Fruit fly (Drosophila melanogaster) whole organism, embryonic: ENCODE results near the gene eIF3g2.

Experiments used
- CG1024 ChIP-seq: fragments of 200-800 bp; sonication (Bioruptor generic); IDR thresholded peaks from 2 replicates; pipeline ENCODE4 v1.3.6; 2022; ENCODE audit warnings: missing biosample characterization, missing genetic modification characterization
- CG11504 ChIP-seq: fragments of 200-800 bp; sonication (Bioruptor generic); optimal IDR thresholded peaks from 3 replicates; lab custom pipeline; 2019; ENCODE audit warnings: missing biosample characterization, mild to moderate bottlenecking, missing genetic modification characterization, moderate library complexity
- CG12659 ChIP-seq: fragments of 200-800 bp; sonication (Bioruptor generic); optimal IDR thresholded peaks from 3 replicates; lab custom pipeline; 2017; ENCODE audit warnings: mild to moderate bottlenecking, missing biosample characterization, missing genetic modification reagents, missing genetic modification characterization
- CG13424 ChIP-seq: fragments of 200-800 bp; sonication (Bioruptor generic); optimal IDR thresholded peaks from 2 replicates; lab custom pipeline; 2019; ENCODE audit warnings: missing biosample characterization, mild to moderate bottlenecking, missing genetic modification characterization, moderate library complexity
- CG14441 ChIP-seq: fragments of 200-800 bp; sonication (Bioruptor generic); IDR thresholded peaks from 2 replicates; pipeline ENCODE4 v1.3.6; 2022; ENCODE audit warnings: missing biosample characterization, missing genetic modification characterization
- CG14667 ChIP-seq: fragments of 200-800 bp; sonication (Bioruptor generic); IDR thresholded peaks from 2 replicates; pipeline ENCODE4 v1.3.6; 2022; ENCODE audit warnings: missing biosample characterization, missing genetic modification characterization
- CG15269 ChIP-seq: fragments of 200-800 bp; sonication (Bioruptor generic); optimal IDR thresholded peaks from 2 replicates; lab custom pipeline; 2018; ENCODE audit warnings: missing biosample characterization, mild to moderate bottlenecking, missing genetic modification characterization, moderate library complexity
- CG2120 ChIP-seq: fragments of 200-800 bp; sonication (Bioruptor generic); optimal IDR thresholded peaks from 3 replicates; lab custom pipeline; 2016; ENCODE audit warnings: missing biosample characterization, missing genetic modification characterization
- CG2202 ChIP-seq: fragments of 200-800 bp; sonication (Bioruptor generic); optimal IDR thresholded peaks from 2 replicates; lab custom pipeline; 2018; ENCODE audit warnings: missing biosample characterization, mild to moderate bottlenecking, missing genetic modification characterization
- CG2678 ChIP-seq: fragments of 200-800 bp; sonication (Bioruptor generic); optimal IDR thresholded peaks from 3 replicates; lab custom pipeline; 2019; ENCODE audit warnings: missing biosample characterization, mild to moderate bottlenecking, missing genetic modification characterization, moderate library complexity
- CG2889 ChIP-seq: fragments of 200-800 bp; sonication (Bioruptor generic); IDR thresholded peaks from 3 replicates; pipeline ENCODE4 v1.3.6; 2022; ENCODE audit warnings: missing biosample characterization, missing genetic modification characterization
- CG3995 ChIP-seq: fragments of 200-800 bp; sonication (Bioruptor generic); optimal IDR thresholded peaks from 3 replicates; lab custom pipeline; 2016; ENCODE audit warnings: missing biosample characterization, missing genetic modification characterization
- CG42726 ChIP-seq: fragments of 200-800 bp; sonication (Bioruptor generic); IDR thresholded peaks from 2 replicates; pipeline ENCODE4 v1.3.6; 2022; ENCODE audit warnings: missing biosample characterization, missing genetic modification characterization; ENCODE audit not compliant: partially characterized antibody
- CG6689 ChIP-seq: fragments of 200-800 bp; sonication (Bioruptor generic); IDR thresholded peaks from 2 replicates; pipeline ENCODE4 v1.3.6; 2022; ENCODE audit warnings: missing biosample characterization, missing genetic modification characterization
- CG7556 ChIP-seq: fragments of 200-800 bp; sonication (Bioruptor generic); optimal IDR thresholded peaks from 2 replicates; lab custom pipeline; 2017; ENCODE audit warnings: missing biosample characterization, mild to moderate bottlenecking, missing genetic modification characterization
- CG7839 ChIP-seq: fragments of 200-800 bp; sonication (Bioruptor generic); optimal IDR thresholded peaks from 3 replicates; lab custom pipeline; 2018; ENCODE audit warnings: missing biosample characterization, mild to moderate bottlenecking, missing genetic modification characterization, moderate library complexity
- CoRest ChIP-seq: fragments of 200-800 bp; sonication (Bioruptor generic); optimal IDR thresholded peaks from 3 replicates; lab custom pipeline; 2018; ENCODE audit warnings: missing biosample characterization, mild to moderate bottlenecking, missing genetic modification characterization, moderate library complexity
- Dip2 ChIP-seq: fragments of 200-800 bp; sonication (Bioruptor generic); IDR thresholded peaks from 2 replicates; pipeline ENCODE4 v1.3.6; 2022; ENCODE audit warnings: missing biosample characterization, missing genetic modification characterization
- GATAe ChIP-seq: fragments of 200-800 bp; sonication (Bioruptor generic); conservative IDR thresholded peaks from 2 replicates; pipeline ENCODE4 v1.3.6; 2022; ENCODE audit warnings: missing biosample characterization, missing genetic modification characterization
- HmgD ChIP-seq: fragments of 200-800 bp; sonication (Bioruptor generic); optimal IDR thresholded peaks from 3 replicates; lab custom pipeline; 2016; ENCODE audit warnings: missing biosample characterization, missing genetic modification characterization
- Hmr ChIP-seq: fragments of 200-800 bp; sonication (Bioruptor generic); optimal IDR thresholded peaks from 3 replicates; lab custom pipeline; 2017; ENCODE audit warnings: mild to moderate bottlenecking, missing biosample characterization, missing genetic modification reagents, missing genetic modification characterization
- Hr51 ChIP-seq, 2 experiments: fragments of 200-800 bp; sonication (Bioruptor generic); optimal IDR thresholded peaks; 2 replicates in 1 of 2; 3 replicates in 1 of 2; lab custom pipeline; 2016 to 2018; ENCODE audit warnings: missing biosample characterization in 2 of 2, missing genetic modification characterization in 2 of 2, mild to moderate bottlenecking in 1 of 2, moderate library complexity in 1 of 2
- Hsf ChIP-seq: fragments of 200-800 bp; sonication (Bioruptor generic); optimal IDR thresholded peaks from 3 replicates; lab custom pipeline; 2016; ENCODE audit warnings: missing biosample characterization, missing genetic modification characterization
- MTF-1 ChIP-seq: fragments of 200-800 bp; sonication (Bioruptor generic); optimal IDR thresholded peaks from 2 replicates; lab custom pipeline; 2018; ENCODE audit warnings: missing biosample characterization, mild to moderate bottlenecking, missing genetic modification characterization, borderline replicate concordance
- Oaz ChIP-seq: fragments of 200-800 bp; sonication (Bioruptor generic); IDR thresholded peaks from 2 replicates; pipeline ENCODE4 v1.3.6; 2022; ENCODE audit warnings: missing biosample characterization, missing genetic modification characterization
- Sox100B ChIP-seq: fragments of 200-800 bp; sonication (Bioruptor generic); optimal IDR thresholded peaks from 3 replicates; lab custom pipeline; 2018; ENCODE audit warnings: missing biosample characterization, mild to moderate bottlenecking, missing genetic modification characterization
- Sox102F ChIP-seq: fragments of 200-800 bp; sonication (Bioruptor generic); optimal IDR thresholded peaks from 2 replicates; lab custom pipeline; 2018; ENCODE audit warnings: missing biosample characterization, mild to moderate bottlenecking, missing genetic modification characterization, moderate library complexity
- ap ChIP-seq: fragments of 200-800 bp; sonication (Bioruptor generic); IDR thresholded peaks from 2 replicates; pipeline ENCODE4 v1.3.6; 2022; ENCODE audit warnings: missing biosample characterization, missing genetic modification characterization
- bbx ChIP-seq: fragments of 200-800 bp; sonication (Bioruptor generic); IDR thresholded peaks from 2 replicates; pipeline ENCODE4 v1.3.6; 2022; ENCODE audit warnings: missing biosample characterization, missing genetic modification characterization; ENCODE audit not compliant: partially characterized antibody
- cas ChIP-seq: fragments of 200-800 bp; sonication (Bioruptor generic); IDR thresholded peaks from 2 replicates; pipeline ENCODE4 v1.3.6; 2022; ENCODE audit warnings: missing biosample characterization, missing genetic modification characterization
- dmrt99B ChIP-seq: fragments of 200-800 bp; sonication (Bioruptor generic); optimal IDR thresholded peaks from 2 replicates; lab custom pipeline; 2018; ENCODE audit warnings: missing biosample characterization, mild to moderate bottlenecking, missing genetic modification characterization, moderate library complexity
- fd96Cb ChIP-seq: fragments of 200-800 bp; sonication (Bioruptor generic); optimal IDR thresholded peaks from 2 replicates; lab custom pipeline; 2018; ENCODE audit warnings: missing biosample characterization, mild to moderate bottlenecking, missing genetic modification characterization, moderate library complexity
- gem ChIP-seq: fragments of 200-800 bp; sonication (Bioruptor generic); optimal IDR thresholded peaks from 2 replicates; lab custom pipeline; 2019; ENCODE audit warnings: missing biosample characterization, mild to moderate bottlenecking, missing genetic modification characterization, moderate library complexity
- hkb ChIP-seq, 2 experiments: fragments of 200-800 bp in 1 of 2; fragments of >200 bp in 1 of 2; sonication (Bioruptor generic) in 1 of 2; IDR thresholded peaks in 1 of 2; optimal IDR thresholded peaks in 1 of 2; 2 replicates each; pipeline versions ENCODE4 v1.3.6 to Lab custom; 2017 to 2022; ENCODE audit warnings: missing biosample characterization in 1 of 2, missing genetic modification characterization in 1 of 2
- lab ChIP-seq: fragments of 200-800 bp; sonication (Bioruptor generic); optimal IDR thresholded peaks from 3 replicates; lab custom pipeline; 2017; ENCODE audit warnings: missing biosample characterization, missing genetic modification characterization, mild to moderate bottlenecking, moderate library complexity, missing genetic modification reagents
- mld ChIP-seq: fragments of 200-800 bp; sonication (Bioruptor generic); IDR thresholded peaks from 3 replicates; pipeline ENCODE4 v1.3.6; 2022; ENCODE audit warnings: missing biosample characterization, missing genetic modification characterization; ENCODE audit not compliant: partially characterized antibody
- pros ChIP-seq: fragments of 200-800 bp; sonication (Bioruptor generic); optimal IDR thresholded peaks from 3 replicates; lab custom pipeline; 2019; ENCODE audit warnings: missing biosample characterization, mild to moderate bottlenecking, missing genetic modification characterization, moderate library complexity
- rib ChIP-seq: fragments of 200-800 bp; sonication (Bioruptor generic); IDR thresholded peaks from 2 replicates; pipeline ENCODE4 v1.3.6; 2022; ENCODE audit warnings: missing biosample characterization, missing genetic modification characterization
- vvl ChIP-seq: fragments of 200-800 bp; sonication (Bioruptor generic); IDR thresholded peaks from 2 replicates; pipeline ENCODE4 v1.3.6; 2022; ENCODE audit warnings: missing biosample characterization, missing genetic modification characterization
- z ChIP-seq: fragments of 200-800 bp; sonication (Bioruptor generic); IDR thresholded peaks from 3 replicates; pipeline ENCODE4 v1.3.6; 2022; ENCODE audit warnings: missing biosample characterization, missing genetic modification characterization

eIF3g2 gene

dm6 chr3R:20407771-20408315 lies at the start of gene eIF3g2, which contains the start of gene Tmlh:
Gene eIF3g2, plus strand, starts transcription at chr3R:20408265.
Gene Tmlh, minus strand, starts transcription at chr3R:20407871.
- TF ChIP-seq ap (GFP tag; lab: Robert Waterston, UW) (no peak), CG3995 (GFP tag; lab: Kevin White, UChicago) (no peak), HmgD (no peak), vvl (GFP tag; lab: Robert Waterston, UW) (no peak), CG14667 (GFP tag; lab: Robert Waterston, UW) (no peak), Dip2 (GFP tag; lab: Robert Waterston, UW) (no peak), CG12659 (GFP tag; lab: Kevin White, UChicago) (no peak), fd96Cb (tag; lab: Kevin White, UChicago) (no peak), CG42726 (GFP tag; lab: Robert Waterston, UW) (no peak), Sox100B (GFP tag; lab: Kevin White, UChicago) (no peak)

- no peak for TF ChIP-seq z
- no peak for TF ChIP-seq HmgD
- peak; percentile 2 for TF ChIP-seq CG13424 (tag; lab: Kevin White, UChicago)
- no peak for TF ChIP-seq mld (GFP tag; lab: Robert Waterston, UW)
- TF ChIP-seq cas (GFP tag; lab: Robert Waterston, UW) = no peak
- TF ChIP-seq Oaz (GFP tag; lab: Robert Waterston, UW) = no peak
- peak; percentile 20 for TF ChIP-seq dmrt99B (tag; lab: Kevin White, UChicago)
- TF ChIP-seq GATAe (GFP tag; lab: Robert Waterston, UW) = peak; percentile 64
- TF ChIP-seq MTF-1 (GFP tag; lab: Kevin White, UChicago) = peak; percentile 68
- TF ChIP-seq hkb (optimal IDR thresholded peaks at IDR 0.05; lab: Kevin White, UChicago) = no peak
- TF ChIP-seq hkb (GFP tag; IDR thresholded peaks at IDR 0.05; lab: Robert Waterston, UW) = no peak
Observed at dm6 chr3R:20360008-20360407, 48.1 kb upstream of the eIF3g2 start, which contains the start of gene MtnC. Gene MtnC, plus strand, starts transcription at chr3R:20360308.

- TF ChIP-seq CG2120 (GFP tag; lab: Kevin White, UChicago) (no peak), CG1024 (GFP tag; lab: Robert Waterston, UW) (no peak), bbx (GFP tag; lab: Robert Waterston, UW) (no peak), cas (GFP tag; lab: Robert Waterston, UW) (no peak), CG2889 (GFP tag; lab: Robert Waterston, UW) (no peak), MTF-1 (GFP tag; lab: Kevin White, UChicago) (no peak), CG14441 (no peak), ap (GFP tag; lab: Robert Waterston, UW) (no peak)
Observed at dm6 chr3R:20407245-20407644, 820 bp upstream of the eIF3g2 start.

- TF ChIP-seq Hmr (GFP tag; lab: Kevin White, UChicago) (peak; percentile 27), CG15269 (tag; lab: Kevin White, UChicago) (peak; percentile 24), CG11504 (peak; percentile 57), Sox100B (GFP tag; lab: Kevin White, UChicago) (peak; percentile 2), CG7556 (GFP tag; lab: Kevin White, UChicago) (peak; percentile 50), Sox102F (GFP tag; lab: Kevin White, UChicago) (peak; percentile 7), CG2202 (no peak), dmrt99B (tag; lab: Kevin White, UChicago) (peak; percentile 43), Hr51 (GFP tag; optimal IDR thresholded peaks at IDR 0.05; lab: Kevin White, UChicago) (peak in 1 of 2 experiments; percentile 44), CG7839 (tag; lab: Kevin White, UChicago) (peak; percentile 29), gem (peak; percentile 54), rib (GFP tag; lab: Robert Waterston, UW) (no peak), Hsf (GFP tag; lab: Kevin White, UChicago) (no peak), pros (GFP tag; lab: Kevin White, UChicago) (no peak), CG12659 (GFP tag; lab: Kevin White, UChicago) (peak; percentile 13), lab (GFP tag; lab: Kevin White, UChicago) (peak; percentile 32), CoRest (tag; lab: Kevin White, UChicago) (peak; percentile 6), CG13424 (tag; lab: Kevin White, UChicago) (peak; percentile 32), CG6689 (0 out of 2 replicates have a peak, but pooled peaks have one; percentile 5), CG2678 (tag; lab: Kevin White, UChicago) (peak; percentile 58)
Observed at dm6 chr3R:20422092-20422491, 14.0 kb downstream of the eIF3g2 start.
